Worm (Caenorhabditis elegans) whole organism, L3 larva: ENCODE data around the gene tat-3.
"Not testable (repeated sequence)": the region's sequence is repeated elsewhere in the genome, so short reads cannot be mapped to it uniquely, and the experiment has no call there.

Experiments used
- R02D3.7 ChIP-seq: fragments of 150-350 bp; optimal IDR thresholded peaks from 2 replicates; lab custom pipeline; 2014; ENCODE audit warnings: missing biosample characterization, missing genetic modification characterization
- ama-1 ChIP-seq: fragments of 150-350 bp; optimal IDR thresholded peaks from 2 replicates; lab custom pipeline; 2018
- ceh-16 ChIP-seq: sonication (generic microtip); optimal IDR thresholded peaks from 2 replicates; lab custom pipeline; 2017; ENCODE audit warnings: missing biosample characterization, missing genetic modification characterization
- ceh-82 ChIP-seq: fragments of 150-350 bp; optimal IDR thresholded peaks from 2 replicates; lab custom pipeline; 2014; ENCODE audit warnings: missing biosample characterization, missing genetic modification characterization
- fkh-10 ChIP-seq: sonication (generic microtip); optimal IDR thresholded peaks from 2 replicates; lab custom pipeline; 2017; ENCODE audit warnings: missing biosample characterization, missing genetic modification reagents, missing genetic modification characterization
- lin-39 ChIP-seq: fragments of 150-350 bp; optimal IDR thresholded peaks from 2 replicates; lab custom pipeline; 2018; ENCODE audit warnings: missing biosample characterization, missing genetic modification reagents, missing genetic modification characterization
- nhr-12 ChIP-seq: fragments of 150-350 bp; optimal IDR thresholded peaks from 2 replicates; lab custom pipeline; 2014; ENCODE audit warnings: missing biosample characterization, missing genetic modification characterization
- nhr-25 ChIP-seq: sonication (generic microtip); optimal IDR thresholded peaks from 2 replicates; lab custom pipeline; 2017; ENCODE audit warnings: missing biosample characterization, missing genetic modification characterization
- nhr-76 ChIP-seq: fragments of 150-350 bp; sonication (generic microtip); optimal IDR thresholded peaks from 5 replicates; lab custom pipeline; 2014; ENCODE audit warnings: missing biosample characterization, missing genetic modification characterization
- pha-4 ChIP-seq: fragments of 150-350 bp; optimal IDR thresholded peaks from 2 replicates; lab custom pipeline; 2014; ENCODE audit warnings: missing biosample characterization, missing genetic modification reagents, missing genetic modification characterization
- skn-1 ChIP-seq: fragments of 150-350 bp; optimal IDR thresholded peaks from 2 replicates; lab custom pipeline; 2014; ENCODE audit warnings: missing biosample characterization, missing genetic modification characterization
- unc-62 ChIP-seq: fragments of 150-350 bp; sonication (generic microtip); optimal IDR thresholded peaks from 4 replicates; lab custom pipeline; 2014; ENCODE audit warnings: missing biosample characterization, missing genetic modification reagents, missing genetic modification characterization
- zag-1 ChIP-seq: fragments of 150-350 bp; optimal IDR thresholded peaks from 2 replicates; lab custom pipeline; 2014; ENCODE audit warnings: missing biosample characterization, missing genetic modification characterization

DNA sequence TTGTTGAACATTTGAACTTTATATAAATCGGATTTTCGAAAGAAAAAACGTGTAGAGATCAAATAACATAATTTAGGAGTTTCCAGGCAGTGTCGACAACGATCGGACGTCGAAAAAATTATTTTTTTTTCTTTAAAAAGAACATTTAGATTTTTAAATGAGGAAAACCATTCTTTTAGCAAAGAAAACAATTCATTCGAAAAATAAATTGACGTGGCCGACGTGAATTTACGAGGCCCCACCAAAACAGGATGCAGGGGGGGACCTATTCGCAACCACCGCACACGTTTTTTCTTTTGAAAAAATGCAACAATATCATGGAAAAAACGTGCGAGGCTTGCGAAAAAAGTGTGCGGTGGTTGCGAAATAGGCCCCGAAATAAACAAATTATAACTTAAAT, 19.5 kb upstream of the tat-3 start, which contains the start of gene enu-3.6:
- TF ChIP-seq ama-1 (lab: Kevin White, UChicago); unc-62 (GFP tag; lab: Kevin White, UChicago); R02D3.7 (tag; lab: Kevin White, UChicago); fkh-10 (GFP tag; lab: Kevin White, UChicago); nhr-25 (tag; lab: Kevin White, UChicago); ceh-16 (tag; lab: Kevin White, UChicago); nhr-12 (tag; lab: Kevin White, UChicago); lin-39 (tag; lab: Kevin White, UChicago); ceh-82 (tag; lab: Kevin White, UChicago); skn-1; zag-1; pha-4 (tag; lab: Kevin White, UChicago); nhr-76 (tag; lab: Kevin White, UChicago): not testable (repeated sequence)
